Fruit fly (Drosophila melanogaster) whole organism, prepupa: ENCODE results near the gene CG15695.

Experiments used
- CG7368 ChIP-seq: fragments of 200-800 bp; sonication (Bioruptor generic); optimal IDR thresholded peaks from 3 replicates; lab custom pipeline; 2016; ENCODE audit warnings: missing biosample characterization, missing genetic modification characterization
- Hr39 ChIP-seq: fragments of 200-800 bp; sonication (Bioruptor generic); optimal IDR thresholded peaks from 2 replicates; lab custom pipeline; 2016; ENCODE audit warnings: missing biosample characterization, missing genetic modification characterization
- Sox15 ChIP-seq: fragments of 200-800 bp; sonication (Bioruptor generic); optimal IDR thresholded peaks from 3 replicates; lab custom pipeline; 2016; ENCODE audit warnings: missing biosample characterization, missing genetic modification characterization
- cyc ChIP-seq: fragments of 200-800 bp; sonication (Bioruptor generic); optimal IDR thresholded peaks from 3 replicates; lab custom pipeline; 2016; ENCODE audit warnings: missing biosample characterization, missing genetic modification characterization
- eg ChIP-seq: fragments of 200-800 bp; sonication (Bioruptor generic); IDR thresholded peaks from 3 replicates; pipeline ENCODE4 v1.3.6; 2022; ENCODE audit warnings: missing biosample characterization, missing genetic modification characterization
- net ChIP-seq: fragments of 200-800 bp; sonication (Bioruptor generic); optimal IDR thresholded peaks from 3 replicates; lab custom pipeline; 2016; ENCODE audit warnings: missing biosample characterization, missing genetic modification characterization

DNA sequence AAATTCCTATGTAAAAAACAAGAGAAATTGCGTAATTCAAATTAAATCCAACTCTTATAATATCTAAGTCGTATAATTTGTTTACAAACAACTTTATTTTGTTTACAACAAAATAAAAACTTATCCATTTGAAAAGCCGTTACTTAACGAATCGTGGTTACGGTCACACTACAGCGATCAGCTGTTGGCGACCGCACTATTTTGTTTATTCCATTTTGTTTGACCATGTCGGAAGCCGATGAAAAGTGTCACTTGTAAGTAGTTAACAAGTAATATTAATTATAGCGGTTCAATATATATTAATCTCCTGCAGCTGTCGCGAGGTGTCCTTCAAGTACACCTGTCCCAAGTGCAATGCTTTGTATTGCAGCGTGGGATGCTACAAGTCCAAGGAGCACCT is 11.0 kb upstream of the CG15695 start, which contains the start of gene CG31223:
- no peak for TF ChIP-seq cyc (GFP tag; lab: Kevin White, UChicago)
- no peak for TF ChIP-seq Hr39 (GFP tag; lab: Kevin White, UChicago)
- TF ChIP-seq net (GFP tag; lab: Kevin White, UChicago) = no peak
- TF ChIP-seq eg (GFP tag; lab: Robert Waterston, UW) = no peak
- TF ChIP-seq Sox15 (GFP tag; lab: Kevin White, UChicago) = no peak
- no peak for TF ChIP-seq CG7368 (GFP tag; lab: Kevin White, UChicago)
